Worm (Caenorhabditis elegans): ENCODE measurements around the gene EEED8.3.

DNA sequence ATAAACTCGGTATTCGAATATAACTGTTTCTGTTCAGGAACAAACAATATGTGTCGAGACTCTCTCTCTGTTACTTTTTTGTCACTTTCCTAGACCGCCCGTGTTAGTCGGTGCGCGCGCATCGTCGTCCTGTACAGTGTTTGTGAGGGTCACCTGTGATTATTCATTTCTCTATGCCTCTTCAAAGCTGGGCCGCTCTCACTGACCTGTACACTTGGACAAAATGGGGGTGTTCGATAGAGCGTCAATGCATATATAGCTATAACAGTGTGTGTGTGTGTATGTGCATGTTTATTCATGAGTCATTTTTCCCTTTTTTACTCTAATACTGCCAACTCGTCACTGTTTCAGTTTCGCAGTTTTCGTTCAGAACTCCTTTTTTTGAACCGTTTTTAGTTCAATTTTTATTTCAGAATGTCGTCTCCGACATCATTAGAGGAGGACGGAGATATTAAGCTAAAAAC lies 34.4 kb upstream of the EEED8.3 start, which contains the start of gene pkc-3:
- TF ChIP-seq him-1 (tag; optimal IDR thresholded peaks at IDR 0.05) (no peak), W03F9.2 (tag; optimal IDR thresholded peaks at IDR 0.05) (no peak), dao-5 (tag; optimal IDR thresholded peaks at IDR 0.05) (no peak)
